Worm (Caenorhabditis elegans) whole organism, young adult: ENCODE results near the gene spp-6.

ENCODE experiments used
- B0035.1 ChIP-seq: sonication (generic microtip); optimal IDR thresholded peaks from 2 replicates; lab custom pipeline; 2016; ENCODE audit warnings: missing genetic modification characterization, mild to moderate bottlenecking, missing compliant biosample characterization, missing genotype, missing genetic modification reagents
- D2030.7 ChIP-seq: fragments of 200-800 bp; sonication (Bioruptor generic); IDR thresholded peaks from 2 replicates; pipeline ENCODE4 v1.3.6; 2022; ENCODE audit warnings: missing genetic modification reagents, missing genetic modification characterization, missing compliant biosample characterization
- F37B4.10 ChIP-seq: fragments of 200-800 bp; sonication (Bioruptor generic); IDR thresholded peaks from 2 replicates; pipeline ENCODE4 v1.3.6; 2022; ENCODE audit warnings: missing genetic modification characterization, missing compliant biosample characterization
- F52B5.7 ChIP-seq: sonication (generic microtip); optimal IDR thresholded peaks from 2 replicates; lab custom pipeline; 2016; ENCODE audit warnings: mild to moderate bottlenecking, missing genetic modification characterization, missing compliant biosample characterization
- F55B11.4 ChIP-seq: sonication (generic microtip); optimal IDR thresholded peaks from 2 replicates; lab custom pipeline; 2016; ENCODE audit warnings: missing compliant biosample characterization, missing genetic modification characterization, borderline replicate concordance; ENCODE audit not compliant: insufficient read depth
- K12H6.12 ChIP-seq: fragments of 200-800 bp; sonication (Bioruptor generic); optimal IDR thresholded peaks from 2 replicates; lab custom pipeline; 2018; ENCODE audit warnings: mild to moderate bottlenecking, missing genetic modification characterization, missing compliant biosample characterization
- T26A5.8 ChIP-seq: sonication (generic microtip); optimal IDR thresholded peaks from 2 replicates; lab custom pipeline; 2016; ENCODE audit warnings: missing genetic modification characterization, missing compliant biosample characterization
- Y67H2A.10 ChIP-seq: fragments of 200-800 bp; sonication (Bioruptor generic); conservative IDR thresholded peaks from 2 replicates; pipeline ENCODE4 v1.3.6; 2022; ENCODE audit warnings: missing genetic modification reagents, missing genetic modification characterization, missing compliant biosample characterization
- ZK185.1 ChIP-seq: sonication (generic microtip); optimal IDR thresholded peaks from 2 replicates; lab custom pipeline; 2016; ENCODE audit warnings: mild to moderate bottlenecking, missing genetic modification characterization, missing compliant biosample characterization; ENCODE audit not compliant: poor library complexity, severe bottlenecking
- ama-1 ChIP-seq, 3 experiments: fragments of 150-350 bp in 1 of 3; sonication (generic microtip) in 2 of 3; optimal IDR thresholded peaks; 2 replicates each; lab custom pipeline; 2014 to 2018; ENCODE audit warnings: missing biosample characterization in 2 of 3, missing genetic modification characterization in 2 of 3, missing genetic modification reagents in 2 of 3
- atf-7 ChIP-seq: sonication (generic microtip); optimal IDR thresholded peaks from 2 replicates; lab custom pipeline; 2017; ENCODE audit warnings: mild to moderate bottlenecking, missing genetic modification characterization, missing compliant biosample characterization
- athp-1 ChIP-seq: sonication (generic microtip); optimal IDR thresholded peaks from 2 replicates; lab custom pipeline; 2017; ENCODE audit warnings: mild to moderate bottlenecking, missing genetic modification characterization, missing compliant biosample characterization
- attf-3 ChIP-seq: fragments of 200-800 bp; sonication (Bioruptor generic); conservative IDR thresholded peaks from 2 replicates; pipeline ENCODE4 v1.3.6; 2022; ENCODE audit warnings: missing genetic modification reagents, missing genetic modification characterization, missing compliant biosample characterization
- ccch-3 ChIP-seq: fragments of 200-800 bp; sonication (Bioruptor generic); optimal IDR thresholded peaks from 2 replicates; lab custom pipeline; 2018; ENCODE audit warnings: mild to moderate bottlenecking, missing genetic modification characterization, missing compliant biosample characterization
- ceh-100 ChIP-seq: fragments of 200-800 bp; sonication (Bioruptor generic); IDR thresholded peaks from 2 replicates; pipeline ENCODE4 v1.3.6; 2022; ENCODE audit warnings: missing genetic modification reagents, missing genetic modification characterization, missing compliant biosample characterization
- ceh-27 ChIP-seq: fragments of 200-800 bp; sonication (Bioruptor generic); optimal IDR thresholded peaks from 2 replicates; lab custom pipeline; 2018; ENCODE audit warnings: mild to moderate bottlenecking, missing genetic modification characterization, moderate library complexity, missing compliant biosample characterization
- dpff-1 ChIP-seq: sonication (generic microtip); optimal IDR thresholded peaks from 2 replicates; lab custom pipeline; 2017; ENCODE audit warnings: mild to moderate bottlenecking, missing genetic modification characterization, missing compliant biosample characterization
- egrh-3 ChIP-seq: fragments of 200-800 bp; sonication (Bioruptor generic); IDR thresholded peaks from 2 replicates; pipeline ENCODE4 v1.3.6; 2022; ENCODE audit warnings: missing genetic modification reagents, missing genetic modification characterization, missing compliant biosample characterization
- fkh-3 ChIP-seq: sonication (generic microtip); optimal IDR thresholded peaks from 2 replicates; lab custom pipeline; 2016; ENCODE audit warnings: mild to moderate bottlenecking, missing genetic modification characterization, missing compliant biosample characterization
- gei-17 ChIP-seq: fragments of 200-800 bp; sonication (Bioruptor generic); optimal IDR thresholded peaks from 2 replicates; lab custom pipeline; 2018; ENCODE audit warnings: mild to moderate bottlenecking, missing genetic modification characterization, missing compliant biosample characterization
- hmg-20 ChIP-seq: fragments of 200-800 bp; sonication (Bioruptor generic); IDR thresholded peaks from 2 replicates; pipeline ENCODE4 v1.3.6; 2022; ENCODE audit warnings: missing genetic modification reagents, missing genetic modification characterization, missing compliant biosample characterization
- lag-1 ChIP-seq: fragments of 200-800 bp; sonication (Bioruptor generic); IDR thresholded peaks from 2 replicates; pipeline ENCODE4 v1.3.6; 2022; ENCODE audit warnings: missing genetic modification reagents, missing genetic modification characterization, missing compliant biosample characterization
- lin-40 ChIP-seq: sonication (generic microtip); optimal IDR thresholded peaks from 2 replicates; lab custom pipeline; 2016; ENCODE audit warnings: missing genetic modification characterization, mild to moderate bottlenecking, missing compliant biosample characterization, missing genotype, missing genetic modification reagents
- lir-1 ChIP-seq: fragments of 200-800 bp; sonication (Bioruptor generic); conservative IDR thresholded peaks from 2 replicates; pipeline ENCODE4 v1.3.6; 2022; ENCODE audit warnings: missing genetic modification reagents, missing genetic modification characterization, missing compliant biosample characterization
- lsy-27 ChIP-seq: sonication (generic microtip); optimal IDR thresholded peaks from 2 replicates; lab custom pipeline; 2017; ENCODE audit warnings: missing genetic modification characterization, mild to moderate bottlenecking, missing compliant biosample characterization, antibody characterized with exemption, missing genotype, borderline replicate concordance; ENCODE audit not compliant: insufficient read depth
- madf-3 ChIP-seq: fragments of 200-800 bp; sonication (Bioruptor generic); IDR thresholded peaks from 2 replicates; pipeline ENCODE4 v1.3.6; 2022; ENCODE audit warnings: missing genetic modification reagents, missing genetic modification characterization, missing compliant biosample characterization
- mes-4 ChIP-seq: sonication (generic microtip); optimal IDR thresholded peaks from 2 replicates; lab custom pipeline; 2016; ENCODE audit warnings: missing genotype, missing genetic modification characterization, missing compliant biosample characterization
- mxl-1 ChIP-seq: sonication (generic microtip); optimal IDR thresholded peaks from 2 replicates; lab custom pipeline; 2016; ENCODE audit warnings: missing genetic modification characterization, missing compliant biosample characterization
- nhr-80 ChIP-seq: sonication (generic microtip); optimal IDR thresholded peaks from 2 replicates; lab custom pipeline; 2016; ENCODE audit warnings: missing genetic modification characterization, missing compliant biosample characterization
- nhr-90 ChIP-seq: sonication (generic microtip); optimal IDR thresholded peaks from 2 replicates; lab custom pipeline; 2016; ENCODE audit warnings: missing genotype, mild to moderate bottlenecking, missing genetic modification characterization, missing compliant biosample characterization
- pha-4 ChIP-seq: fragments of 150-350 bp; sonication (generic microtip); optimal IDR thresholded peaks from 2 replicates; lab custom pipeline; 2014; ENCODE audit warnings: missing biosample characterization, missing genetic modification reagents, missing genetic modification characterization
- sdz-38 ChIP-seq: sonication (generic microtip); optimal IDR thresholded peaks from 2 replicates; lab custom pipeline; 2016; ENCODE audit warnings: missing genotype, missing genetic modification characterization, missing compliant biosample characterization
- snpc-3.4 ChIP-seq: sonication (generic microtip); optimal IDR thresholded peaks from 2 replicates; lab custom pipeline; 2017; ENCODE audit warnings: missing genetic modification characterization, mild to moderate bottlenecking, missing compliant biosample characterization, antibody characterized with exemption, moderate library complexity, missing genotype, missing genetic modification reagents
- tlf-1 ChIP-seq: fragments of 200-800 bp; sonication (Bioruptor generic); optimal IDR thresholded peaks from 2 replicates; lab custom pipeline; 2018; ENCODE audit warnings: mild to moderate bottlenecking, missing genetic modification characterization, missing compliant biosample characterization
- unc-130 ChIP-seq: sonication (generic microtip); optimal IDR thresholded peaks from 2 replicates; lab custom pipeline; 2016; ENCODE audit warnings: missing genetic modification reagents, missing genetic modification characterization, missing compliant biosample characterization
- xnd-1 ChIP-seq: sonication (generic microtip); optimal IDR thresholded peaks from 2 replicates; lab custom pipeline; 2016; ENCODE audit warnings: missing genotype, missing genetic modification reagents, missing genetic modification characterization, missing compliant biosample characterization
- zim-3 ChIP-seq: sonication (generic microtip); optimal IDR thresholded peaks from 2 replicates; lab custom pipeline; 2017; ENCODE audit warnings: mild to moderate bottlenecking, missing genetic modification characterization, moderate library complexity, missing compliant biosample characterization
- ztf-26 ChIP-seq: sonication (generic microtip); optimal IDR thresholded peaks from 2 replicates; lab custom pipeline; 2017; ENCODE audit warnings: missing genetic modification characterization, missing compliant biosample characterization
- ztf-28 ChIP-seq: fragments of 200-800 bp; sonication (Bioruptor generic); IDR thresholded peaks from 2 replicates; pipeline ENCODE4 v1.3.6; 2022; ENCODE audit warnings: missing genetic modification reagents, missing genetic modification characterization, missing compliant biosample characterization

Gene spp-6

DNA sequence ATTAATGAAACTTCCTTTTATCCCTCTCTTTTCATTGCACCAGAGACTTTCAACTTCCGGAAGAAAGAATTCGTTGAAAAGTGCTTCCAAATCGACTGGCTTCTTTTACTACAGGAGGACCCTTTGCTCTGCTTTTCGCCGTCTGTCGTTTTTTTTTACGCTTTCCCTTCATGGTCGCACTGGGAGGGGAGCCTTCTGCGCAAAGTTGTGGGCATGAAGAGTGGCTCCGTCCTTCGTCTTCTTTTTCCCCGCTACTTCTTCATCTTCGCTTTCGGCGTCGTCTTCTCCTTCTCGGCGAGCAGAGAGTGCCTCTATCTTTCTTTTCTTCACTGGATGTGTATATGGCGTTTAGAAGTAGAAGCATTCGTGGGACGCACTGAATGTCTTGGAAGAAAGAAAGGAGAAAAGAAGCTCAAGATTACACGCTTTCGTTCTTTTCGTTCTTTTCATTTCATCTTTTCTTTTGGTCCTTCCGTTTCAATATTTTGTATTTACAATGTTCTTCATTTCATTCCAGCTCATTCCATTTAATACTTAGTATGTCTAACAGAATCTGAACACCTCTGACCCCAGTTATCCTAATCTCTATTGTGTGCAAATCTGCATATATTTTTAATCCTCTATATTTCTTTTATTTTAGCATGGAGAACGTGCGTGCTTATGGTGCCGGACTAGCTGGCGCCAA is 10.0 kb downstream of the spp-6 start, which contains the start of gene sng-1:
sng-1 (plus strand) TSS at position 635 of the 685 bp plus-strand sequence.
- TF ChIP-seq ccch-3 (GFP tag; lab: Kevin White, UChicago) (no peak), K12H6.12 (tag; lab: Kevin White, UChicago) (peak; percentile 26)

DNA sequence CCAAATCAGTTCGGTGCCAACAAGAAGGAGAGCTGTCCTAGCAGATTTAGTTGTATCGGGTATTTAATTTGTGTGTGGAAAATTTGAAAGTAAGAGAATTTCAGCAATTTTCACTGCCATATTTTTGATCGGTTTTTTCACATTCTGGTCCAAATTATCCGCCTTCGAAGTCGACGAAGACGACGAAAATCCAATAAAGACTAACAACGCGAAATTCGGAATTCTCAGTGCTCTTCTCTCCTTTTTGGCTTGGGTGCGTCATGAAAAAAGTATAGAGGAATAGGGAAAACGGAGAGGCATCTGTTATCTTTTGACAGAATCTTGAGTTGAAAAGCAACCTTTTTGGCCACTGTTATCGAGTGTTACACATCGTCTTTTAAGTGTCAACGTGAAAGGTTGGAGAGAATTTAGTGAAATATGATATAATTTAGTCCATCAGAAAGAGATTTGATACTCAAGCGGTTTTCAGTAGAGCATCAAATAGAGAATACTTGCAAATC is 11.0 kb downstream of the spp-6 start:
- TF ChIP-seq T26A5.8 = no peak
- no peak for TF ChIP-seq unc-130 (GFP tag; lab: Kevin White, UChicago)
- TF ChIP-seq snpc-3.4 (tag; lab: Kevin White, UChicago) = no peak
- no peak for TF ChIP-seq Y67H2A.10 (GFP tag; lab: Robert Waterston, UW)
- no peak for TF ChIP-seq attf-3 (GFP tag; lab: Robert Waterston, UW)

DNA sequence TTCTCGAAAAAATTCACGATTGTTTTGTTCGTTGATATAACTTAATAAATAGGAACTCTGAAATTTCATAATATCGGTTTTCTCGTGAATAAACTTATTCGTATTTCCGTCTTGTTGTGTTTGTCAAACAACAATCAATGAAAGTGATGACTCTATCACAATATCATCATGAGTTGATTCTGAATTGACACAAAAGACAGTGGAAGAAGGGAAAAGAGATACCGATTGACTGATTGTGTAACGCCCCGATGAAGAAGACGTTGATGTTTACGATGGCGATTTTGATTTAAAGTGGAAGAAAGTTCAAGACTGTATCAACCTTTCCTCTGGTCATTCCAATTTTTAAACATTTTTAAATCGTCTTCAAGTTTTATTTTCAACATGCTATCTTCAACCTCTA is 12.5 kb downstream of the spp-6 start, which contains the start of gene ttr-59:
ttr-59 (plus strand) TSS at position 218 of the 400 bp plus-strand sequence.
- TF ChIP-seq B0035.1 (tag; lab: Kevin White, UChicago) = no peak
- no peak for TF ChIP-seq mes-4 (tag; lab: Kevin White, UChicago)
- no peak for TF ChIP-seq ceh-27 (GFP tag; lab: Kevin White, UChicago)
- no peak for TF ChIP-seq xnd-1
- no peak for TF ChIP-seq ceh-100 (GFP tag; lab: Robert Waterston, UW)
- no peak for TF ChIP-seq ztf-26
- TF ChIP-seq mxl-1 (tag; lab: Kevin White, UChicago) = no peak

DNA sequence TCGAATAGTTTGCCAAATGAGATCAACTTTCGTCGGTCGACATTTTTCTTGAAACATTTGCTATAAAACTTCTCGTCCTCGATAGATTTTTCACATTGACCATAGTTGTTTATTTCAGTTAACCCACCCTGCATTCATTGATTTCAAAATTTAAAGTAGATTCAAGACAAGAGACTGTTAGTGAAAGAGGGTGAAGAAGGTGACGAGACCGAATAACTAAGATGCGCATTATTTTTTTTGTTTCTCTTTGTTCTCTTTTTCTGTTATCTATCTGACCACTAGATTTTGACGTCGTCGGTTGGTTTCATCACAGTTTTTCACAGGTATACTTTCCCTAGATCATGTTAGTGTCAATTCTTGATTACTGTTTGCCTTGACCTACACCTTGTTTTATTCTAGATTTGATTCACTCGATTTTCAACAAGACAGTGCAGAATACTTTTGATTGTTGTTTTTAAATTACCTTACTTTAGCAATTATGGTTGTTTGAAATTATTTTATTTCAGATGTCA is 13.6 kb downstream of the spp-6 start, which contains the start of gene ttr-30:
ttr-30 (plus strand) TSS at position 265 of the 512 bp plus-strand sequence.
- TF ChIP-seq hmg-20 (GFP tag; lab: Robert Waterston, UW) = no peak
- TF ChIP-seq ztf-26 = peak; percentile 5

DNA sequence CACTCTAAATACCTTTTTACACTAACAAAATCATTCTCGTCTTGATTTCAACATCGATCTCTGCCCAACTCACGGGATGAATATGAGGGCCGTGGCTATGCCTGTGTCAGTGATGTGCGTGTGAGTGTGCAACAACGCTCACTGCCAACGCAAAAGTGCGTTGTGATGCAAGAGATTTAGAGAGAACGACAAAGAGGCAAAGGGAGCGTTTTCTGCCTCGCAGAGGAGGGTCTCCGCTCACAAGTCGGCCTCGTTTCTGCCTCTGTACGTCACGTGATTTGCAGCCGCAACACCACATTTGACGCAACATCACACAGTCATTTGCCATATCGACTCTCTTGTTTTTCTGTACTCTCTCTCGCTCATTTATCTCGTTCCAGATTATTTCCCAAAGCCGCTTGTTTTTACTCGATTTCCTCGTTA is 17.2 kb downstream of the spp-6 start, which contains the start of gene epg-7:
epg-7 (plus strand) TSS at position 413 of the 423 bp plus-strand sequence.
- peak; percentile 40 for TF ChIP-seq nhr-90 (tag; lab: Kevin White, UChicago)
- TF ChIP-seq athp-1 (tag; lab: Kevin White, UChicago) = peak; percentile 85
- no peak for TF ChIP-seq lsy-27 (tag; lab: Kevin White, UChicago)
- no peak for TF ChIP-seq F52B5.7
- no peak for TF ChIP-seq sdz-38
- no peak for TF ChIP-seq F55B11.4 (tag; lab: Kevin White, UChicago)
- no peak for TF ChIP-seq zim-3 (tag; lab: Kevin White, UChicago)
- TF ChIP-seq dpff-1 (tag; lab: Kevin White, UChicago) = no peak
- no peak for TF ChIP-seq lag-1 (GFP tag; lab: Robert Waterston, UW)
- peak; percentile 96 for TF ChIP-seq lin-40 (tag; lab: Kevin White, UChicago)
- TF ChIP-seq atf-7 = peak; percentile 83
- no peak for TF ChIP-seq madf-3
- peak; percentile 47; the same call in 1 of the 2 replicates for TF ChIP-seq egrh-3
- TF ChIP-seq nhr-80 (tag; lab: Kevin White, UChicago) = peak; percentile 90
- TF ChIP-seq F37B4.10 = no peak
- peak; percentile 95 for TF ChIP-seq K12H6.12 (tag; lab: Kevin White, UChicago)
- no peak for TF ChIP-seq mes-4 (tag; lab: Kevin White, UChicago)
- TF ChIP-seq ZK185.1 = peak; percentile 74
- TF ChIP-seq lir-1 = peak; percentile 91
- TF ChIP-seq unc-130 (GFP tag; lab: Kevin White, UChicago) = no peak
- peak; percentile 62 for TF ChIP-seq tlf-1 (GFP tag; lab: Kevin White, UChicago)
- no peak for TF ChIP-seq ama-1 (optimal IDR thresholded peaks at IDR 0.05; lab: Kevin White, UChicago)
- TF ChIP-seq ama-1 (GFP tag; optimal IDR thresholded peaks at IDR 0.05; lab: Kevin White, UChicago) = no peak
- no peak for TF ChIP-seq D2030.7
- no peak for TF ChIP-seq fkh-3 (tag; lab: Kevin White, UChicago)
- TF ChIP-seq Y67H2A.10 (GFP tag; lab: Robert Waterston, UW) = no peak
- no peak for TF ChIP-seq ccch-3 (GFP tag; lab: Kevin White, UChicago)
- TF ChIP-seq gei-17 (GFP tag; lab: Kevin White, UChicago) = peak; percentile 86
- TF ChIP-seq pha-4 (tag; lab: Kevin White, UChicago) = peak; percentile 90
- no peak for TF ChIP-seq ztf-28 (GFP tag; lab: Robert Waterston, UW)
